Worm (Caenorhabditis elegans): ENCODE results near the gene lips-6.

DNA sequence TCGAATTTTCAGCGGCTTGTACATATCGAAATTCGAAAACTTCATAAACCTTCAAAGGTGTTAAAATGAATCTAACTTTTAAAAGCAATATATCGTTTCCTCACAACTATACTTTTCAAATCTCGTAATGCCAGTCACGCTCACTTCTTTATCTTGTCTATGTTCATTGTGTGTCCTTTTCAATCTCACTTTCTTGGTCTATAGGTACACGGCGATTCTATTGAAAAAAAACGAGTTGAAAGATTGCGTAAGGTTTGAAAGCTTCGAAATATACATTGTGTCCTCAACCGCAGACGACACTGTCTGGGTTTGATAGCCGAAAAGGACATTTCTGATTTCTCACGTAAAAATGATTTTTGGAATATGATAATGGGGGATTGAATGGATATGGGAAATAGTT lies 3.4 kb upstream of the lips-6 start:
- no peak for TF ChIP-seq unc-120 (tag; optimal IDR thresholded peaks at IDR 0.05; ENCODE audit: poor library complexity, severe bottlenecking)
- no peak for TF ChIP-seq nhr-76 (tag; optimal IDR thresholded peaks at IDR 0.05)
- no peak for TF ChIP-seq lsy-2 (tag; optimal IDR thresholded peaks at IDR 0.05)
- no peak for TF ChIP-seq elt-3 (tag; optimal IDR thresholded peaks at IDR 0.05)
- TF ChIP-seq ces-1 (GFP tag; optimal IDR thresholded peaks at IDR 0.05) = no peak
- TF ChIP-seq unc-39 (tag; optimal IDR thresholded peaks at IDR 0.05) = no peak
- no peak for TF ChIP-seq hlh-1 (tag; optimal IDR thresholded peaks at IDR 0.05)
- no peak for TF ChIP-seq ztf-11 (tag; optimal IDR thresholded peaks at IDR 0.05)
- TF ChIP-seq unc-62 (GFP tag; optimal IDR thresholded peaks at IDR 0.05) = no peak
